Worm (Caenorhabditis elegans): ENCODE data around the gene mdt-8.

DNA sequence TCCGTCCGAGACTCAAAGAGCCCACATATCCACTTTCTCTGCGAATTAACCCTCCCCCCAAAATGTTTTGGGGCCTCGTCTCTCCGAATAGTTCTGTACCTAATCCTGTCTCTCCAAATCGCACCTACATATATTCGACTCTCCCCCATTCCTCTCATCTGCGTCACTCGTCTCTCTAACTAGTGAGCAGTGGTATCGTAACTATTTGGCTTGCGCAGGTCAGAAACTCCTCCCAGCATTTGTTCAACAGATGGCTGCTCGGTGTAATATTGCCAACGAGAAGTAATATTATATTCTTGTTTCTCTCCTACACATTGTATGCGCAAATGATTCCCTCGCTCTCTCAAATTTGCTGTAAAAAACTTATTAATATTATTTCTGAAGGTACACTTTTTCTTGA is 22.0 kb upstream of the mdt-8 start, which contains the start of gene F54D5.24:
- no peak for TF ChIP-seq scrt-1 (GFP tag; IDR thresholded peaks at IDR 0.05)
- no peak for TF ChIP-seq ceh-36 (tag; optimal IDR thresholded peaks at IDR 0.05)
- no peak for TF ChIP-seq ama-1 (optimal IDR thresholded peaks at IDR 0.05)
- no peak for TF ChIP-seq hmbx-1 (tag; optimal IDR thresholded peaks at IDR 0.05)
- no peak for TF ChIP-seq F13C5.2 (tag; optimal IDR thresholded peaks at IDR 0.05)
- no peak for TF ChIP-seq hmg-4 (GFP tag; optimal IDR thresholded peaks at IDR 0.05)
- no peak for TF ChIP-seq B0310.2 (tag; optimal IDR thresholded peaks at IDR 0.05)
- TF ChIP-seq hnd-1 (tag; optimal IDR thresholded peaks at IDR 0.05): no peak
- no peak for TF ChIP-seq aly-1 (tag; optimal IDR thresholded peaks at IDR 0.05)
- no peak for TF ChIP-seq tra-4 (tag; optimal IDR thresholded peaks at IDR 0.05)
- TF ChIP-seq ets-7 (tag; optimal IDR thresholded peaks at IDR 0.05): no peak
- no peak for TF ChIP-seq ceh-13 (GFP tag; optimal IDR thresholded peaks at IDR 0.05)

All from whole organism, early embryonic.